Fruit fly (Drosophila melanogaster) whole organism, prepupa: ENCODE results near the gene Pax.

Experiments used
- Blimp-1 ChIP-seq: fragments of 200-800 bp; sonication (Bioruptor generic); optimal IDR thresholded peaks from 3 replicates; lab custom pipeline; 2017; ENCODE audit warnings: missing biosample characterization, missing genetic modification characterization, mild to moderate bottlenecking, moderate library complexity, missing genetic modification reagents
- CG10631 ChIP-seq: fragments of 200-800 bp; sonication (Bioruptor generic); optimal IDR thresholded peaks from 2 replicates; lab custom pipeline; 2016; ENCODE audit warnings: missing biosample characterization, missing genetic modification characterization
- CG11294 ChIP-seq: fragments of 200-800 bp; sonication (Bioruptor generic); IDR thresholded peaks from 2 replicates; pipeline ENCODE4 v1.3.6; 2022; ENCODE audit warnings: missing biosample characterization, missing genetic modification characterization
- CG11762 ChIP-seq: fragments of 200-800 bp; sonication (Bioruptor generic); optimal IDR thresholded peaks from 3 replicates; lab custom pipeline; 2016; ENCODE audit warnings: missing biosample characterization, missing genetic modification characterization; ENCODE audit not compliant: insufficient read depth
- CG11902 ChIP-seq: fragments of 200-800 bp; sonication (Bioruptor generic); optimal IDR thresholded peaks from 3 replicates; lab custom pipeline; 2016; ENCODE audit warnings: missing biosample characterization, missing genetic modification characterization
- CG1621 ChIP-seq: fragments of 200-800 bp; sonication (Bioruptor generic); optimal IDR thresholded peaks from 3 replicates; lab custom pipeline; 2018; ENCODE audit warnings: missing biosample characterization, mild to moderate bottlenecking, missing genetic modification characterization
- CG16779 ChIP-seq: fragments of 200-800 bp; sonication (Bioruptor generic); optimal IDR thresholded peaks from 3 replicates; lab custom pipeline; 2017; ENCODE audit warnings: missing biosample characterization, mild to moderate bottlenecking, missing genetic modification characterization
- CG31627 ChIP-seq: fragments of 200-800 bp; sonication (Bioruptor generic); optimal IDR thresholded peaks from 3 replicates; lab custom pipeline; 2016; ENCODE audit warnings: missing biosample characterization, missing genetic modification characterization
- CG32006 ChIP-seq: fragments of 200-800 bp; sonication (Bioruptor generic); optimal IDR thresholded peaks from 3 replicates; lab custom pipeline; 2017; ENCODE audit warnings: missing biosample characterization, mild to moderate bottlenecking, missing genetic modification characterization
- CG34406 ChIP-seq: fragments of 200-800 bp; sonication (Bioruptor generic); optimal IDR thresholded peaks from 3 replicates; lab custom pipeline; 2016; ENCODE audit warnings: missing biosample characterization, missing genetic modification characterization
- CG3919 ChIP-seq: fragments of 200-800 bp; sonication (Bioruptor generic); optimal IDR thresholded peaks from 3 replicates; lab custom pipeline; 2016; ENCODE audit warnings: missing biosample characterization, missing genetic modification characterization
- CG4318 ChIP-seq: fragments of 200-800 bp; sonication (Bioruptor generic); optimal IDR thresholded peaks from 3 replicates; lab custom pipeline; 2017; ENCODE audit warnings: missing biosample characterization, mild to moderate bottlenecking, missing genetic modification characterization
- CG6163 ChIP-seq: fragments of 200-800 bp; sonication (Bioruptor generic); IDR thresholded peaks from 3 replicates; pipeline ENCODE4 v1.3.6; 2022; ENCODE audit warnings: missing biosample characterization, missing genetic modification characterization
- CG6854 ChIP-seq: fragments of 200-800 bp; sonication (Bioruptor generic); optimal IDR thresholded peaks from 2 replicates; lab custom pipeline; 2017; ENCODE audit warnings: missing biosample characterization, mild to moderate bottlenecking, missing genetic modification characterization
- CG7368 ChIP-seq: fragments of 200-800 bp; sonication (Bioruptor generic); optimal IDR thresholded peaks from 3 replicates; lab custom pipeline; 2016; ENCODE audit warnings: missing biosample characterization, missing genetic modification characterization
- CG8119 ChIP-seq: fragments of 200-800 bp; sonication (Bioruptor generic); IDR thresholded peaks from 3 replicates; pipeline ENCODE4 v1.3.6; 2022; ENCODE audit warnings: missing biosample characterization, missing genetic modification characterization
- CG8319 ChIP-seq: fragments of 200-800 bp; sonication (Bioruptor generic); optimal IDR thresholded peaks from 3 replicates; lab custom pipeline; 2016; ENCODE audit warnings: missing biosample characterization, missing genetic modification characterization
- CG8632 ChIP-seq: fragments of 200-800 bp; sonication (Bioruptor generic); optimal IDR thresholded peaks from 3 replicates; lab custom pipeline; 2016; ENCODE audit warnings: missing biosample characterization, missing genetic modification characterization
- CG9139 ChIP-seq: fragments of 200-800 bp; sonication (Bioruptor generic); optimal IDR thresholded peaks from 3 replicates; lab custom pipeline; 2017; ENCODE audit warnings: missing biosample characterization, mild to moderate bottlenecking, missing genetic modification characterization
- Eip75B ChIP-seq: fragments of 200-800 bp; sonication (Bioruptor generic); optimal IDR thresholded peaks from 3 replicates; lab custom pipeline; 2016; ENCODE audit warnings: missing biosample characterization, missing genetic modification characterization
- Eip78C ChIP-seq: fragments of 200-800 bp; sonication (Bioruptor generic); peaks from one replicate; lab custom pipeline; 2016; ENCODE audit warnings: missing biosample characterization, missing genetic modification characterization
- Ets96B ChIP-seq: fragments of 200-800 bp; optimal IDR thresholded peaks from 2 replicates; lab custom pipeline; 2019; ENCODE audit warnings: missing biosample characterization, mild to moderate bottlenecking, missing genetic modification characterization, moderate library complexity
- Hr38 ChIP-seq: sonication (Bioruptor generic); optimal IDR thresholded peaks from 2 replicates; lab custom pipeline; 2016; ENCODE audit warnings: missing biosample characterization, missing genetic modification characterization
- Hr39 ChIP-seq: fragments of 200-800 bp; sonication (Bioruptor generic); optimal IDR thresholded peaks from 2 replicates; lab custom pipeline; 2016; ENCODE audit warnings: missing biosample characterization, missing genetic modification characterization
- Lpt ChIP-seq: fragments of 200-800 bp; sonication (Bioruptor generic); optimal IDR thresholded peaks from 3 replicates; lab custom pipeline; 2016; ENCODE audit warnings: missing biosample characterization, missing genetic modification characterization
- Met ChIP-seq: fragments of 200-800 bp; sonication (Bioruptor generic); optimal IDR thresholded peaks from 3 replicates; lab custom pipeline; 2016; ENCODE audit warnings: missing biosample characterization, missing genetic modification characterization
- OdsH ChIP-seq: fragments of 200-800 bp; sonication (Bioruptor generic); optimal IDR thresholded peaks from 3 replicates; lab custom pipeline; 2016; ENCODE audit warnings: missing biosample characterization, missing genetic modification characterization
- Smox ChIP-seq: fragments of 200-800 bp; sonication (Bioruptor generic); optimal IDR thresholded peaks from 3 replicates; lab custom pipeline; 2016; ENCODE audit warnings: missing biosample characterization, missing genetic modification characterization
- Sox14 ChIP-seq: fragments of 200-800 bp; sonication (Bioruptor generic); optimal IDR thresholded peaks from 3 replicates; lab custom pipeline; 2016; ENCODE audit warnings: missing biosample characterization, missing genetic modification characterization
- Sox15 ChIP-seq: fragments of 200-800 bp; sonication (Bioruptor generic); optimal IDR thresholded peaks from 3 replicates; lab custom pipeline; 2016; ENCODE audit warnings: missing biosample characterization, missing genetic modification characterization
- acj6 ChIP-seq: fragments of 200-800 bp; sonication (Bioruptor generic); optimal IDR thresholded peaks from 3 replicates; lab custom pipeline; 2016; ENCODE audit warnings: missing biosample characterization, missing genetic modification characterization
- cyc ChIP-seq: fragments of 200-800 bp; sonication (Bioruptor generic); optimal IDR thresholded peaks from 3 replicates; lab custom pipeline; 2016; ENCODE audit warnings: missing biosample characterization, missing genetic modification characterization
- dac ChIP-seq: fragments of 200-800 bp; sonication (Bioruptor generic); optimal IDR thresholded peaks from 2 replicates; lab custom pipeline; 2017; ENCODE audit warnings: missing biosample characterization, mild to moderate bottlenecking, missing genetic modification characterization
- dsx ChIP-seq: fragments of 200-800 bp; optimal IDR thresholded peaks from 3 replicates; lab custom pipeline; 2019; ENCODE audit warnings: missing biosample characterization, mild to moderate bottlenecking, missing genetic modification characterization, moderate library complexity; ENCODE audit not compliant: poor library complexity, severe bottlenecking
- eg ChIP-seq: fragments of 200-800 bp; sonication (Bioruptor generic); IDR thresholded peaks from 3 replicates; pipeline ENCODE4 v1.3.6; 2022; ENCODE audit warnings: missing biosample characterization, missing genetic modification characterization
- esn ChIP-seq: fragments of 200-800 bp; sonication (Bioruptor generic); optimal IDR thresholded peaks from 2 replicates; lab custom pipeline; 2016; ENCODE audit warnings: missing biosample characterization, mild to moderate bottlenecking, missing genetic modification characterization, moderate library complexity
- fd59A ChIP-seq: fragments of 200-800 bp; sonication (Bioruptor generic); optimal IDR thresholded peaks from 2 replicates; lab custom pipeline; 2017; ENCODE audit warnings: missing biosample characterization, mild to moderate bottlenecking, missing genetic modification characterization, missing genetic modification reagents
- fd85E ChIP-seq: fragments of 200-800 bp; sonication (Bioruptor generic); optimal IDR thresholded peaks from 3 replicates; lab custom pipeline; 2016; ENCODE audit warnings: missing biosample characterization, missing genetic modification characterization
- fkh ChIP-seq: fragments of 200-800 bp; sonication (Bioruptor generic); optimal IDR thresholded peaks from 3 replicates; lab custom pipeline; 2017; ENCODE audit warnings: missing biosample characterization, mild to moderate bottlenecking, missing genetic modification characterization, moderate library complexity
- lz ChIP-seq: fragments of 200-800 bp; sonication (Bioruptor generic); optimal IDR thresholded peaks from 3 replicates; lab custom pipeline; 2016; ENCODE audit warnings: missing biosample characterization, missing genetic modification characterization
- net ChIP-seq: fragments of 200-800 bp; sonication (Bioruptor generic); optimal IDR thresholded peaks from 3 replicates; lab custom pipeline; 2016; ENCODE audit warnings: missing biosample characterization, missing genetic modification characterization
- pdm3 ChIP-seq: fragments of 200-800 bp; sonication (Bioruptor generic); optimal IDR thresholded peaks from 3 replicates; lab custom pipeline; 2016; ENCODE audit warnings: missing biosample characterization, missing genetic modification characterization
- salr ChIP-seq, 2 experiments: fragments of 200-800 bp; sonication (Bioruptor generic); optimal IDR thresholded peaks; 3 replicates each; lab custom pipeline; 2016 to 2018; ENCODE audit warnings: missing biosample characterization in 2 of 2, missing genetic modification characterization in 2 of 2, mild to moderate bottlenecking in 1 of 2
- ss ChIP-seq, 2 experiments: fragments of 200-800 bp; sonication (Bioruptor generic); optimal IDR thresholded peaks; 2 replicates in 1 of 2; 3 replicates in 1 of 2; lab custom pipeline; 2017 to 2018; ENCODE audit warnings: mild to moderate bottlenecking in 2 of 2, missing biosample characterization in 2 of 2, missing genetic modification characterization in 2 of 2, moderate library complexity in 1 of 2
- svp ChIP-seq: fragments of 200-800 bp; sonication (Bioruptor generic); peaks from one replicate; lab custom pipeline; 2016; ENCODE audit warnings: missing biosample characterization, missing genetic modification characterization
- topi ChIP-seq: fragments of 200-800 bp; sonication (Bioruptor generic); optimal IDR thresholded peaks from 3 replicates; lab custom pipeline; 2016; ENCODE audit warnings: missing biosample characterization, missing genetic modification characterization
- vri ChIP-seq: fragments of 200-800 bp; sonication (Bioruptor generic); optimal IDR thresholded peaks from 3 replicates; lab custom pipeline; 2016; ENCODE audit warnings: missing biosample characterization, mild to moderate bottlenecking, missing genetic modification characterization

The Pax gene

dm6 chr2L:19366301-19366700 is 60.1 kb downstream of the Pax start:
- no peak for TF ChIP-seq CG6854 (GFP tag; lab: Kevin White, UChicago)
- TF ChIP-seq CG3919, result peak; percentile 42
- no peak for TF ChIP-seq CG4318
- TF ChIP-seq dac, result no peak
- no peak for TF ChIP-seq CG34406 (GFP tag; lab: Kevin White, UChicago)
- TF ChIP-seq cyc (GFP tag; lab: Kevin White, UChicago), result peak; percentile 17
- TF ChIP-seq Eip75B (GFP tag; lab: Kevin White, UChicago), result no peak
- no peak for TF ChIP-seq Ets96B
- TF ChIP-seq pdm3 (GFP tag; lab: Kevin White, UChicago), result no peak
- no peak for TF ChIP-seq Sox14 (GFP tag; lab: Kevin White, UChicago)
- TF ChIP-seq CG11762, result no peak
- no peak for TF ChIP-seq lz (GFP tag; lab: Kevin White, UChicago)
- TF ChIP-seq fd85E (GFP tag; lab: Kevin White, UChicago), result no peak
- peak in 1 of 2 experiments; percentile 41 for TF ChIP-seq ss (GFP tag; optimal IDR thresholded peaks at IDR 0.05; lab: Kevin White, UChicago)
- TF ChIP-seq Hr39 (GFP tag; lab: Kevin White, UChicago), result peak; percentile 8
- TF ChIP-seq CG6163, result peak; percentile 46; the same call in 1 of the 3 replicates
- TF ChIP-seq svp (GFP tag; lab: Kevin White, UChicago), result peak; percentile 77
- TF ChIP-seq topi (GFP tag; lab: Kevin White, UChicago), result peak; percentile 28
- no peak for TF ChIP-seq CG8319 (GFP tag; lab: Kevin White, UChicago)
- TF ChIP-seq Smox, result no peak
- TF ChIP-seq eg, result no peak
- no peak for TF ChIP-seq net (GFP tag; lab: Kevin White, UChicago)
- no peak for TF ChIP-seq CG11294 (GFP tag; lab: Robert Waterston, UW)
- no peak for TF ChIP-seq vri (GFP tag; lab: Kevin White, UChicago)
- TF ChIP-seq Eip78C (GFP tag; lab: Kevin White, UChicago), result peak; percentile 58
- no peak for TF ChIP-seq salr (GFP tag; optimal IDR thresholded peaks at IDR 0.05; lab: Kevin White, UChicago)
- TF ChIP-seq Sox15 (GFP tag; lab: Kevin White, UChicago), result no peak
- TF ChIP-seq fkh (GFP tag; lab: Kevin White, UChicago), result no peak
- TF ChIP-seq CG1621 (tag; lab: Kevin White, UChicago), result no peak
- peak; percentile 13 for TF ChIP-seq CG10631 (GFP tag; lab: Kevin White, UChicago)
- TF ChIP-seq OdsH (GFP tag; lab: Kevin White, UChicago), result no peak
- TF ChIP-seq Blimp-1 (GFP tag; lab: Kevin White, UChicago), result no peak
- no peak for TF ChIP-seq Lpt (GFP tag; lab: Kevin White, UChicago)
- TF ChIP-seq CG31627 (GFP tag; lab: Kevin White, UChicago), result no peak

- TF ChIP-seq CG11294 (GFP tag; lab: Robert Waterston, UW) (no peak), Lpt (GFP tag; lab: Kevin White, UChicago) (no peak), salr (GFP tag; optimal IDR thresholded peaks at IDR 0.05; lab: Kevin White, UChicago) (peak; percentile 1 to 33), CG32006 (GFP tag; lab: Kevin White, UChicago) (peak; percentile 69), CG8319 (GFP tag; lab: Kevin White, UChicago) (no peak), dsx (peak; percentile 49), CG16779 (tag; lab: Kevin White, UChicago) (peak; percentile 30), esn (peak; percentile 62), Hr38 (no peak), vri (GFP tag; lab: Kevin White, UChicago) (peak; percentile 64), ss (GFP tag; optimal IDR thresholded peaks at IDR 0.05; lab: Kevin White, UChicago) (peak in 1 of 2 experiments; percentile 58), CG31627 (GFP tag; lab: Kevin White, UChicago) (peak; percentile 38), cyc (GFP tag; lab: Kevin White, UChicago) (peak; percentile 51), Blimp-1 (GFP tag; lab: Kevin White, UChicago) (peak; percentile 0), Met (GFP tag; lab: Kevin White, UChicago) (peak; percentile 54), CG6163 (peak; percentile 73), CG9139 (peak; percentile 14), fd85E (GFP tag; lab: Kevin White, UChicago) (no peak), Eip75B (GFP tag; lab: Kevin White, UChicago) (peak; percentile 33), Sox15 (GFP tag; lab: Kevin White, UChicago) (peak; percentile 41), CG10631 (GFP tag; lab: Kevin White, UChicago) (peak; percentile 67), Eip78C (GFP tag; lab: Kevin White, UChicago) (peak; percentile 90), fd59A (GFP tag; lab: Kevin White, UChicago) (peak; percentile 38), CG11902 (GFP tag; lab: Kevin White, UChicago) (peak; percentile 1), CG34406 (GFP tag; lab: Kevin White, UChicago) (peak; percentile 69), acj6 (GFP tag; lab: Kevin White, UChicago) (peak; percentile 70), Hr39 (GFP tag; lab: Kevin White, UChicago) (peak; percentile 46), CG8632 (GFP tag; lab: Kevin White, UChicago) (peak; percentile 71), CG7368 (GFP tag; lab: Kevin White, UChicago) (peak; percentile 41), topi (GFP tag; lab: Kevin White, UChicago) (peak; percentile 55), lz (GFP tag; lab: Kevin White, UChicago) (peak; percentile 45), fkh (GFP tag; lab: Kevin White, UChicago) (peak; percentile 54), CG8119 (GFP tag; lab: Robert Waterston, UW) (peak; percentile 35; the same call in 1 of the 3 replicates)
These were observed 61.8 kb downstream of the Pax start for dm6 chr2L:19364622-19365021.
